Worm (Caenorhabditis elegans): ENCODE data around the gene F14H3.15.

F14H3.15 gene

ce11 chrV:16024300-16024699 lies 35.7 kb downstream of the F14H3.15 start, which contains the start of gene T10C6.6 (continued):
- TF ChIP-seq ekl-4 (GFP tag; IDR thresholded peaks at IDR 0.05) (peak; percentile 54; the same call in 1 of the 2 replicates), tbp1 (GFP tag; optimal IDR thresholded peaks at IDR 0.05) (no peak), let-526 (GFP tag; IDR thresholded peaks at IDR 0.05) (no peak), him-1 (tag; optimal IDR thresholded peaks at IDR 0.05) (peak; percentile 12), Y53G8AR.9 (GFP tag; conservative IDR thresholded peaks at IDR 0.05) (no peak), madf-8 (GFP tag; conservative IDR thresholded peaks at IDR 0.05) (peak; percentile 38; the same call in 1 of the 2 replicates), pha-4 (tag; optimal IDR thresholded peaks at IDR 0.05) (no peak), madf-10 (tag; optimal IDR thresholded peaks at IDR 0.05) (no peak), F55B11.4 (tag; optimal IDR thresholded peaks at IDR 0.05; ENCODE audit: borderline replicate concordance, insufficient read depth) (no peak), sea-2 (GFP tag; IDR thresholded peaks at IDR 0.05) (no peak), aptf-3 (GFP tag; IDR thresholded peaks at IDR 0.05) (no peak), xnd-1 (tag; optimal IDR thresholded peaks at IDR 0.05) (peak; percentile 79), F49E8.2 (tag; optimal IDR thresholded peaks at IDR 0.05; ENCODE audit: insufficient read depth) (peak; percentile 1), F33H1.4 (GFP tag; IDR thresholded peaks at IDR 0.05) (peak; percentile 84), hsf-1 (GFP tag; IDR thresholded peaks at IDR 0.05) (no peak)

DNA sequence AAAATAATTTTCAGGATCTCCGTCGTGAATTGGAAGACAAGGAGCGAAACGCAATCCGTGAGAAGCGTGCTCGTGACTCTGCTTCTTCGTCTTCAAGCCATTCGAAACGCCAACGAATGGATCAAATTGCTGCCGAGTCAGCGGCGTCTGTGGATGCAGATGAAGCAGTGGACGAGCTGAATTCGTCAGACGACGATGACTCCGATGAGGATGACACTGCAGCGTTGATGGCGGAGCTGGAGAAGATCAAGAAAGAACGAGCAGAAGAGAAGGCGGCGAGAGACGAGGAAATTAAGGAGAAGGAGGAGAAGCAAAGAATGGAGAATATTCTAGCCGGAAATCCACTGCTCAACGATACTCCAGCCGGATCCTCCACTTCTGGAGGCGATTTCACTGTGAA lies 36.5 kb downstream of the F14H3.15 start:
- no peak for TF ChIP-seq Y53F4B.3 (GFP tag; IDR thresholded peaks at IDR 0.05)
- no peak for TF ChIP-seq F57A8.1 (GFP tag; optimal IDR thresholded peaks at IDR 0.05)
- TF ChIP-seq zfh-2 (GFP tag; conservative IDR thresholded peaks at IDR 0.05), result peak; percentile 79

ce11 chrV:16023051-16023450 lies 37.0 kb downstream of the F14H3.15 start, which contains the start of gene cwc-15:
Gene cwc-15 (plus strand): TSS chrV:16023351.
- TF ChIP-seq ztf-18 (tag; optimal IDR thresholded peaks at IDR 0.05) (no peak), lag-1 (GFP tag; IDR thresholded peaks at IDR 0.05) (no peak), B0035.1 (tag; optimal IDR thresholded peaks at IDR 0.05) (no peak), aptf-2 (GFP tag; conservative IDR thresholded peaks at IDR 0.05) (no peak)

ce11 chrV:16022600-16022999 lies 37.4 kb downstream of the F14H3.15 start:
- no peak for TF ChIP-seq fkh-3 (tag; optimal IDR thresholded peaks at IDR 0.05)
- TF ChIP-seq ZK185.1 (tag; optimal IDR thresholded peaks at IDR 0.05; ENCODE audit: poor library complexity, severe bottlenecking), result peak; percentile 47
- peak; percentile 16 for TF ChIP-seq lsl-1 (GFP tag; optimal IDR thresholded peaks at IDR 0.05)
- 0 out of 2 replicates have a peak, but pooled peaks have one; percentile 25 for TF ChIP-seq egl-44 (GFP tag; IDR thresholded peaks at IDR 0.05)
- TF ChIP-seq lin-54 (GFP tag; optimal IDR thresholded peaks at IDR 0.05), result peak; percentile 90
- TF ChIP-seq attf-3 (GFP tag; conservative IDR thresholded peaks at IDR 0.05), result no peak
- peak; percentile 62 for TF ChIP-seq ceh-27 (GFP tag; optimal IDR thresholded peaks at IDR 0.05)
- peak; percentile 59 for TF ChIP-seq dpl-1 (GFP tag; optimal IDR thresholded peaks at IDR 0.05)
- TF ChIP-seq madf-8 (GFP tag; conservative IDR thresholded peaks at IDR 0.05), result no peak
- TF ChIP-seq Y56A3A.18 (GFP tag; IDR thresholded peaks at IDR 0.05), result no peak
- TF ChIP-seq F22D6.2 (tag; optimal IDR thresholded peaks at IDR 0.05), result no peak
- no peak for TF ChIP-seq madf-10 (tag; optimal IDR thresholded peaks at IDR 0.05)
- no peak for TF ChIP-seq ccch-3 (GFP tag; optimal IDR thresholded peaks at IDR 0.05)
- TF ChIP-seq efl-1 (GFP tag; optimal IDR thresholded peaks at IDR 0.05), result peak; percentile 59
- 0 out of 2 replicates have a peak, but pooled peaks have one; percentile 26 for TF ChIP-seq dox-1 (GFP tag; IDR thresholded peaks at IDR 0.05)
